Fruit fly (Drosophila melanogaster): ENCODE measurements around the gene CG34404.

The CG34404 gene

dm6 chr3R:15408131-15408731, 40.8 kb upstream of the CG34404 start, which contains the start of gene Atx2:
Atx2 (plus strand) TSS chr3R:15408423.
- TF ChIP-seq fd96Ca (GFP tag; IDR thresholded peaks at IDR 0.05) = peak; percentile 23; the same call in 1 of the 3 replicates
- TF ChIP-seq D1 (tag; optimal IDR thresholded peaks at IDR 0.05) = no peak

dm6 chr3R:15407020-15407501, 39.6 kb upstream of the CG34404 start, which contains the start of gene CG6125:
CG6125 (minus strand) TSS chr3R:15407070.
- TF ChIP-seq CG8301 (tag; optimal IDR thresholded peaks at IDR 0.05) (no peak), D1 (tag; optimal IDR thresholded peaks at IDR 0.05) (no peak), CG9948 (tag; optimal IDR thresholded peaks at IDR 0.05) (no peak)

- TF ChIP-seq Snoo (tag; optimal IDR thresholded peaks at IDR 0.05) (no peak), CG9948 (tag; optimal IDR thresholded peaks at IDR 0.05) (no peak), CG8301 (tag; optimal IDR thresholded peaks at IDR 0.05) (no peak), EcR (GFP tag; optimal IDR thresholded peaks at IDR 0.05) (no peak), CG15710 (tag; optimal IDR thresholded peaks at IDR 0.05) (no peak), gl (tag; optimal IDR thresholded peaks at IDR 0.05) (no peak), CG13204 (GFP tag; optimal IDR thresholded peaks at IDR 0.05) (no peak), rn (GFP tag; IDR thresholded peaks at IDR 0.05) (no peak), CG17806 (tag; optimal IDR thresholded peaks at IDR 0.05) (no peak), Ets98B (GFP tag; IDR thresholded peaks at IDR 0.05) (no peak), CG10348 (GFP tag; IDR thresholded peaks at IDR 0.05) (no peak)
Measured at dm6 chr3R:15406393-15406792, 38.9 kb upstream of the CG34404 start.

dm6 chr3R:15402654-15403053, 35.2 kb upstream of the CG34404 start:
- TF ChIP-seq CG8301 (tag; optimal IDR thresholded peaks at IDR 0.05) (no peak), CG9948 (tag; optimal IDR thresholded peaks at IDR 0.05) (no peak), EcR (GFP tag; optimal IDR thresholded peaks at IDR 0.05) (no peak), gl (tag; optimal IDR thresholded peaks at IDR 0.05) (no peak), CG4496 (GFP tag; IDR thresholded peaks at IDR 0.05) (no peak)

- TF ChIP-seq CG8301 (tag; optimal IDR thresholded peaks at IDR 0.05) = no peak
- TF ChIP-seq CG9948 (tag; optimal IDR thresholded peaks at IDR 0.05) = no peak
- no peak for TF ChIP-seq CG4496 (GFP tag; IDR thresholded peaks at IDR 0.05)
- no peak for TF ChIP-seq rn (GFP tag; IDR thresholded peaks at IDR 0.05)
Measured at dm6 chr3R:15393206-15393805, 25.8 kb upstream of the CG34404 start.

- TF ChIP-seq CG13204 (GFP tag; optimal IDR thresholded peaks at IDR 0.05) = no peak
- no peak for TF ChIP-seq CG32121 (GFP tag; IDR thresholded peaks at IDR 0.05)
- no peak for TF ChIP-seq rn (GFP tag; IDR thresholded peaks at IDR 0.05)
- TF ChIP-seq Pif1B (GFP tag; optimal IDR thresholded peaks at IDR 0.05) = no peak
- TF ChIP-seq CG14655 (GFP tag; optimal IDR thresholded peaks at IDR 0.05) = no peak
- no peak for TF ChIP-seq Snoo (tag; optimal IDR thresholded peaks at IDR 0.05)
- no peak for TF ChIP-seq CG10348 (GFP tag; IDR thresholded peaks at IDR 0.05)
- TF ChIP-seq CG12605 (GFP tag; IDR thresholded peaks at IDR 0.05) = no peak
- no peak for TF ChIP-seq CG4496 (GFP tag; IDR thresholded peaks at IDR 0.05)
- TF ChIP-seq Ets98B (GFP tag; IDR thresholded peaks at IDR 0.05) = no peak
- no peak for TF ChIP-seq Pif1A (GFP tag; optimal IDR thresholded peaks at IDR 0.05)
- TF ChIP-seq D1 (tag; optimal IDR thresholded peaks at IDR 0.05) = no peak
- no peak for TF ChIP-seq CG15710 (tag; optimal IDR thresholded peaks at IDR 0.05)
- no peak for TF ChIP-seq gl (tag; optimal IDR thresholded peaks at IDR 0.05)
- no peak for TF ChIP-seq CG8159 (tag; optimal IDR thresholded peaks at IDR 0.05)
- TF ChIP-seq CG17806 (tag; optimal IDR thresholded peaks at IDR 0.05) = no peak
- TF ChIP-seq CG8301 (tag; optimal IDR thresholded peaks at IDR 0.05) = no peak
- TF ChIP-seq CG9948 (tag; optimal IDR thresholded peaks at IDR 0.05) = no peak
- no peak for TF ChIP-seq EcR (GFP tag; optimal IDR thresholded peaks at IDR 0.05)
Measured at dm6 chr3R:15382851-15383250, 15.4 kb upstream of the CG34404 start, which contains the start of gene h-cup. h-cup (minus strand) TSS chr3R:15382951.

dm6 chr3R:15379071-15379470, 11.6 kb upstream of the CG34404 start:
- TF ChIP-seq CG12605 (GFP tag; IDR thresholded peaks at IDR 0.05) (peak; percentile 74), CG15710 (tag; optimal IDR thresholded peaks at IDR 0.05) (no peak)

- TF ChIP-seq CG15710 (tag; optimal IDR thresholded peaks at IDR 0.05) = no peak
- no peak for TF ChIP-seq gl (tag; optimal IDR thresholded peaks at IDR 0.05)
- no peak for TF ChIP-seq CG8301 (tag; optimal IDR thresholded peaks at IDR 0.05)
- no peak for TF ChIP-seq CG9948 (tag; optimal IDR thresholded peaks at IDR 0.05)
- TF ChIP-seq CG8159 (tag; optimal IDR thresholded peaks at IDR 0.05) = no peak
- TF ChIP-seq Pif1A (GFP tag; optimal IDR thresholded peaks at IDR 0.05) = no peak
- no peak for TF ChIP-seq CG13204 (GFP tag; optimal IDR thresholded peaks at IDR 0.05)
- TF ChIP-seq rn (GFP tag; IDR thresholded peaks at IDR 0.05) = no peak
- TF ChIP-seq Ets98B (GFP tag; IDR thresholded peaks at IDR 0.05) = no peak
- TF ChIP-seq CG10348 (GFP tag; IDR thresholded peaks at IDR 0.05) = no peak
- no peak for TF ChIP-seq CG4496 (GFP tag; IDR thresholded peaks at IDR 0.05)
- no peak for TF ChIP-seq CG32121 (GFP tag; IDR thresholded peaks at IDR 0.05)
- TF ChIP-seq D1 (tag; optimal IDR thresholded peaks at IDR 0.05) = no peak
- TF ChIP-seq Pif1B (GFP tag; optimal IDR thresholded peaks at IDR 0.05) = no peak
- no peak for TF ChIP-seq CG14655 (GFP tag; optimal IDR thresholded peaks at IDR 0.05)
- no peak for TF ChIP-seq fd96Ca (GFP tag; IDR thresholded peaks at IDR 0.05)
- no peak for TF ChIP-seq EcR (GFP tag; optimal IDR thresholded peaks at IDR 0.05)
- no peak for TF ChIP-seq CG17806 (tag; optimal IDR thresholded peaks at IDR 0.05)
- TF ChIP-seq CG34367 (tag; optimal IDR thresholded peaks at IDR 0.05) = no peak
- no peak for TF ChIP-seq CG12605 (GFP tag; IDR thresholded peaks at IDR 0.05)
Measured at dm6 chr3R:15375470-15375869, 8.0 kb upstream of the CG34404 start.
